Worm (Caenorhabditis elegans) whole organism, L2 larva: Measurements from ENCODE around the gene hsp-110.

Experiments used
- C34F6.9 ChIP-seq: fragments of 150-350 bp; optimal IDR thresholded peaks from 2 replicates; lab custom pipeline; 2014; ENCODE audit warnings: missing biosample characterization, missing genetic modification characterization
- F13H6.1 ChIP-seq: sonication (generic microtip); optimal IDR thresholded peaks from 2 replicates; lab custom pipeline; 2016; ENCODE audit warnings: missing genetic modification characterization, missing compliant biosample characterization
- R02D3.7 ChIP-seq: fragments of 150-350 bp; optimal IDR thresholded peaks from 2 replicates; lab custom pipeline; 2014; ENCODE audit warnings: missing biosample characterization, missing genetic modification characterization
- Y55F3AM.14 ChIP-seq: fragments of 200-800 bp; sonication (Bioruptor generic); optimal IDR thresholded peaks from 2 replicates; lab custom pipeline; 2018; ENCODE audit warnings: mild to moderate bottlenecking, missing genetic modification characterization, missing compliant biosample characterization
- ZK546.5 ChIP-seq: sonication (generic microtip); optimal IDR thresholded peaks from 2 replicates; lab custom pipeline; 2017; ENCODE audit warnings: missing biosample characterization, missing genetic modification characterization
- alr-1 ChIP-seq: fragments of 150-350 bp; optimal IDR thresholded peaks from 2 replicates; lab custom pipeline; 2014; ENCODE audit warnings: missing biosample characterization, missing genetic modification characterization
- aly-2 ChIP-seq: fragments of 150-350 bp; optimal IDR thresholded peaks from 2 replicates; lab custom pipeline; 2014; ENCODE audit warnings: missing biosample characterization, missing genetic modification characterization
- ama-1 ChIP-seq: fragments of 150-350 bp; optimal IDR thresholded peaks from 2 replicates; lab custom pipeline; 2018; ENCODE audit warnings: inconsistent platforms
- blmp-1 ChIP-seq: sonication (generic microtip); optimal IDR thresholded peaks from 2 replicates; lab custom pipeline; 2017; ENCODE audit warnings: missing genetic modification characterization, mild to moderate bottlenecking, missing compliant biosample characterization, antibody characterized with exemption, moderate library complexity; ENCODE audit not compliant: insufficient read depth
- ceh-16 ChIP-seq: fragments of 150-350 bp; optimal IDR thresholded peaks from 2 replicates; lab custom pipeline; 2014; ENCODE audit warnings: missing biosample characterization, missing genetic modification characterization
- crh-2 ChIP-seq: sonication (generic microtip); optimal IDR thresholded peaks from 2 replicates; lab custom pipeline; 2017; ENCODE audit warnings: missing biosample characterization, missing genetic modification characterization
- dmd-4 ChIP-seq: sonication (generic microtip); optimal IDR thresholded peaks from 2 replicates; lab custom pipeline; 2017; ENCODE audit warnings: missing biosample characterization, missing genetic modification characterization
- egl-27 ChIP-seq: sonication (generic microtip); optimal IDR thresholded peaks from 3 replicates; lab custom pipeline; 2017; ENCODE audit warnings: missing biosample characterization, missing genetic modification reagents, missing genetic modification characterization
- elt-1 ChIP-seq: fragments of 150-350 bp; optimal IDR thresholded peaks from 2 replicates; lab custom pipeline; 2014; ENCODE audit warnings: missing biosample characterization, missing genetic modification characterization
- elt-3 ChIP-seq: sonication (generic microtip); optimal IDR thresholded peaks from 2 replicates; lab custom pipeline; 2017; ENCODE audit warnings: missing biosample characterization, missing genetic modification characterization
- gmeb-1 ChIP-seq: fragments of 150-350 bp; optimal IDR thresholded peaks from 2 replicates; lab custom pipeline; 2014; ENCODE audit warnings: missing biosample characterization, missing genetic modification characterization
- lin-11 ChIP-seq: fragments of 150-350 bp; sonication (generic microtip); optimal IDR thresholded peaks from 2 replicates; lab custom pipeline; 2014; ENCODE audit warnings: missing biosample characterization, missing genetic modification characterization, inconsistent platforms, mixed read lengths
- lin-39 ChIP-seq: fragments of 150-350 bp; optimal IDR thresholded peaks from 2 replicates; lab custom pipeline; 2014; ENCODE audit warnings: missing biosample characterization, missing genetic modification reagents, missing genetic modification characterization
- lsy-2 ChIP-seq, 2 experiments: fragments of 150-350 bp in 1 of 2; sonication (generic microtip) in 1 of 2; optimal IDR thresholded peaks; 2 replicates each; lab custom pipeline; 2014 to 2017; ENCODE audit warnings: missing biosample characterization in 2 of 2, missing genetic modification characterization in 2 of 2
- mbf-1 ChIP-seq: sonication (generic microtip); optimal IDR thresholded peaks from 2 replicates; lab custom pipeline; 2017; ENCODE audit warnings: missing biosample characterization, missing genetic modification characterization
- mdl-1 ChIP-seq, 2 experiments: fragments of 150-350 bp in 1 of 2; sonication (generic microtip) in 1 of 2; optimal IDR thresholded peaks; 2 replicates each; lab custom pipeline; 2017; ENCODE audit warnings: missing biosample characterization in 2 of 2, missing genetic modification characterization in 2 of 2
- nhr-10 ChIP-seq: sonication (generic microtip); optimal IDR thresholded peaks from 2 replicates; lab custom pipeline; 2017; ENCODE audit warnings: missing biosample characterization, missing genetic modification characterization
- nhr-11 ChIP-seq: fragments of 150-350 bp; optimal IDR thresholded peaks from 2 replicates; lab custom pipeline; 2014; ENCODE audit warnings: missing biosample characterization, missing genetic modification characterization
- nhr-12 ChIP-seq: fragments of 150-350 bp; optimal IDR thresholded peaks from 2 replicates; lab custom pipeline; 2014; ENCODE audit warnings: missing biosample characterization, missing genetic modification characterization
- nhr-129 ChIP-seq: fragments of 150-350 bp; optimal IDR thresholded peaks from 2 replicates; lab custom pipeline; 2014; ENCODE audit warnings: missing biosample characterization, missing genetic modification characterization
- nhr-23 ChIP-seq: fragments of 150-350 bp; optimal IDR thresholded peaks from 2 replicates; lab custom pipeline; 2014; ENCODE audit warnings: missing biosample characterization, missing genetic modification reagents, missing genetic modification characterization
- nhr-237 ChIP-seq: fragments of 150-350 bp; optimal IDR thresholded peaks from 2 replicates; lab custom pipeline; 2014; ENCODE audit warnings: missing biosample characterization, missing genetic modification characterization
- nhr-25 ChIP-seq: fragments of 150-350 bp; sonication (generic microtip); optimal IDR thresholded peaks from 3 replicates; lab custom pipeline; 2014; ENCODE audit warnings: missing biosample characterization, missing genetic modification characterization
- nhr-6 ChIP-seq: fragments of 150-350 bp; optimal IDR thresholded peaks from 2 replicates; lab custom pipeline; 2014; ENCODE audit warnings: missing biosample characterization, missing genetic modification characterization
- peb-1 ChIP-seq: fragments of 150-350 bp; optimal IDR thresholded peaks from 2 replicates; lab custom pipeline; 2014; ENCODE audit warnings: missing biosample characterization, missing genetic modification characterization
- skn-1 ChIP-seq: sonication (generic microtip); optimal IDR thresholded peaks from 2 replicates; lab custom pipeline; 2017; ENCODE audit warnings: missing biosample characterization, missing genetic modification characterization
- sma-9 ChIP-seq, 2 experiments: fragments of 150-350 bp in 1 of 2; sonication (generic microtip) in 1 of 2; optimal IDR thresholded peaks; 2 replicates each; lab custom pipeline; 2014 to 2016; ENCODE audit warnings: missing genetic modification characterization in 2 of 2, mild to moderate bottlenecking in 1 of 2, missing biosample characterization in 1 of 2, missing compliant biosample characterization in 1 of 2, missing genetic modification reagents in 1 of 2, moderate library complexity in 1 of 2
- snpc-4 ChIP-seq: fragments of 150-350 bp; optimal IDR thresholded peaks from 2 replicates; lab custom pipeline; 2014; ENCODE audit warnings: missing biosample characterization, missing genetic modification characterization
- unc-55 ChIP-seq: fragments of 150-350 bp; sonication (generic microtip); optimal IDR thresholded peaks from 3 replicates; lab custom pipeline; 2014; ENCODE audit warnings: missing biosample characterization, missing genetic modification reagents, missing genetic modification characterization
- unc-62 ChIP-seq: fragments of 150-350 bp; optimal IDR thresholded peaks from 2 replicates; lab custom pipeline; 2014; ENCODE audit warnings: missing biosample characterization, missing genetic modification reagents, missing genetic modification characterization
- zag-1 ChIP-seq: fragments of 150-350 bp; optimal IDR thresholded peaks from 2 replicates; lab custom pipeline; 2014; ENCODE audit warnings: missing biosample characterization, missing genetic modification characterization
- ztf-11 ChIP-seq: sonication (generic microtip); optimal IDR thresholded peaks from 2 replicates; lab custom pipeline; 2017; ENCODE audit warnings: missing biosample characterization, missing genetic modification characterization
- ztf-4 ChIP-seq: fragments of 150-350 bp; optimal IDR thresholded peaks from 2 replicates; lab custom pipeline; 2014; ENCODE audit warnings: missing biosample characterization, missing genetic modification characterization

hsp-110 gene

DNA sequence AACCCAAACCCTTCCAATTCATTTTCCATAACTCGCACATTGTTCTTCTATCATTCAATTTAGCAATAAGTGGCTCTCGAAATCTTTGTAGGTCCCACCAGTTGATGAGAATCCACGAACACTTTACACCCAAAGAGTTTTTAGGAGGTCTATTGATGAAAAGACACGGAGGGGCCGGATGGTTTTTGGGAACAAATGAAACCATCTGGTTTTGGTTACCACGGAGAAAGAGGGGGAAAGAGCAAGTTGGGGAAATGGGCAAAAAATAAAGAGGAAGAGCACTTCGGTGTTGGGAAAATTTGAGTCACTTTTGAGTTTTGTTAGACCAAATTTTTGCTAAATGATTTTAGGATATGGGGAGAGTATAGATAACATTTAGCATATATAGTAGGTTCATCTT, 20.8 kb upstream of the hsp-110 start:
- no peak for TF ChIP-seq ztf-11
- no peak for TF ChIP-seq unc-62
- TF ChIP-seq aly-2 (tag; lab: Kevin White, UChicago) = no peak
- no peak for TF ChIP-seq sma-9 (GFP tag; optimal IDR thresholded peaks at IDR 0.05; lab: Kevin White, UChicago)
- no peak for TF ChIP-seq sma-9 (tag; optimal IDR thresholded peaks at IDR 0.05; lab: Kevin White, UChicago)
- TF ChIP-seq lin-39 = no peak
- TF ChIP-seq C34F6.9 (tag; lab: Kevin White, UChicago) = no peak
- no peak for TF ChIP-seq elt-3
- no peak for TF ChIP-seq ztf-4 (tag; lab: Kevin White, UChicago)
- TF ChIP-seq, all 48 proteins: peak for 0

- TF ChIP-seq unc-62 = no peak
These were observed 20.0 kb upstream of the hsp-110 start, which contains the start of gene mig-39 for ce11 chrIII:8466735-8467134. Gene mig-39 (plus strand): TSS chrIII:8467035.

- TF ChIP-seq nhr-237 (tag; lab: Kevin White, UChicago) (no peak), ceh-16 (no peak), lsy-2 (tag; optimal IDR thresholded peaks at IDR 0.05; lab: Kevin White, UChicago) (peak in 1 of 2 experiments; percentile 88)
These were observed 14.7 kb upstream of the hsp-110 start for ce11 chrIII:8461410-8461809.

DNA sequence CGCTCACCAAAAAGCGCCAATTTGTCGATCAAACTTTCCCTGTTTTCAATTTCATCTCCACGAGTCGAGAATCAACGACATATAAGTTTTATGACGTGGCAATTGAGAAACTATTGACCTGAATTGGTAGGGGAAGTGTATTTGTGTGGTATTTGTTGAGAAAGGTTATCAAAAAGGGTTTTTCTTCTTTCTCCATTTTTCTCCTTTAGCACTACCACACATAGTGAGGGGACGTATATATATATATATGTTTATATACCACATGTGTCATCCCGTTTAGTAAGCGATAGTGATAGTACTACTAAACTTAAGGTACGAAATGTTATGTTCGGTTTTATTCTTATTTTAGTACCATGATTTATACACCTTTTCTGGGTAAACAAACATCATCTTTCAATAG, 10.9 kb upstream of the hsp-110 start:
- no peak for TF ChIP-seq ama-1 (lab: Kevin White, UChicago)
- no peak for TF ChIP-seq nhr-6
- no peak for TF ChIP-seq alr-1 (tag; lab: Kevin White, UChicago)
- no peak for TF ChIP-seq gmeb-1 (tag; lab: Kevin White, UChicago)
- no peak for TF ChIP-seq lin-39
- no peak for TF ChIP-seq ZK546.5 (tag; lab: Kevin White, UChicago)
- TF ChIP-seq blmp-1 (tag; lab: Kevin White, UChicago) = no peak
- no peak for TF ChIP-seq mbf-1
- TF ChIP-seq dmd-4 (tag; lab: Kevin White, UChicago) = no peak
- no peak for TF ChIP-seq aly-2 (tag; lab: Kevin White, UChicago)

DNA sequence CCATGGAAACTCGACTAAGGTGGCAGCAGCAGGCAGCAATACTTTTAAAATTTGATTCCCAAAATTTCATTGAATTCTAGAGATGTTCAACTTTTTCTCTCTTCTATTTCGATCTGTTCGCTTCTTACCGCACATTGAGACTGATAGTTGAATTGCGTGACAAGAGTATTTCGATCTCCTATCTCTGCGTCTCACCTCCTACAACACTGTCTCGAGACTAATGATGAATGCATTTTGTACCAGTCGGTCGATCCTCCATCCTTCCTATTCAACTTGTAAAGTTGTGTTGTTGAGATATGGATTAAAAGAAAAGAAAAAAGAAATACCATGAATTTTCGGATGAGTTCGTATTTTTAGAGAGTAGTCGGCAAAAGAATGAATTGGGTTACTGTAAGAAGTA, 4.5 kb upstream of the hsp-110 start:
- TF ChIP-seq elt-1 (tag; lab: Kevin White, UChicago) = no peak
- no peak for TF ChIP-seq sma-9 (GFP tag; optimal IDR thresholded peaks at IDR 0.05; lab: Kevin White, UChicago)
- no peak for TF ChIP-seq sma-9 (tag; optimal IDR thresholded peaks at IDR 0.05; lab: Kevin White, UChicago)
- TF ChIP-seq gmeb-1 (tag; lab: Kevin White, UChicago) = no peak
- TF ChIP-seq nhr-12 (tag; lab: Kevin White, UChicago) = no peak
- no peak for TF ChIP-seq dmd-4 (tag; lab: Kevin White, UChicago)
- peak; percentile 8 for TF ChIP-seq unc-55

ce11 chrIII:8450494-8450893, 3.8 kb upstream of the hsp-110 start:
- TF ChIP-seq F13H6.1 (tag; lab: Kevin White, UChicago) (no peak), nhr-12 (tag; lab: Kevin White, UChicago) (no peak), ama-1 (lab: Kevin White, UChicago) (peak; percentile 73), nhr-129 (peak; percentile 24)

DNA sequence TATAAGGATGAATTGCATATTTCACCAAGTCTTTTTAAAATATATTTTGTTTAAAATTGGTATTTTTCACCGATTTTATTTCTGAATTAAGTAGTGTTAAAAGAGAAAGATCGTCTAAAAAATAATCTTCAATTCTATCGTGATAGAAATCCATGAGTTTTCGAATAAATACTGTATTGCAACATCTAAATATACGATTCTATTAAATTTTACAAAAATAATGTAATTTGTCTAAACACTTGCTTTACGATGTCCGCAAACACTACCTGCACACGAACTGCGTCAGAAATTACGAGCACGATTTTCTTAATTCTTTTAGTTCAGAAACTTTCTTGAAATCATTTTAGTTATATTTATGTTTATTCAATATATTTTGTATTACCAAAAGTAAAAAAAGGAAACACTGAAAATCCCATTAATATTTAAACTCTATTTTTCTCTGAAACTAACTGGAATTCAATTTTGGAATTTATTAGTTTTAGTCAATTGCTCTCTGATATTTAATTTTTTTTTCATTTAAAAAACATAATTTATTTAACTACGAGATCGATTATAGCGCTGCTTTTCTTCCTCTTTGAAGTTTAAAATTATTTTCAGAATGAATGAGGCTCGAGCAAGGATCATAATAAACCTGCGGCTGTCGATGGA, 2.6 kb upstream of the hsp-110 start, which contains the start of gene mrpl-32:
TSS of gene mrpl-32 (plus strand) at position 598 of the 648 bp plus-strand sequence.
- TF ChIP-seq blmp-1 (tag; lab: Kevin White, UChicago) (no peak), sma-9 (GFP tag; optimal IDR thresholded peaks at IDR 0.05; lab: Kevin White, UChicago) (no peak), sma-9 (tag; optimal IDR thresholded peaks at IDR 0.05; lab: Kevin White, UChicago) (no peak), gmeb-1 (tag; lab: Kevin White, UChicago) (no peak), zag-1 (no peak), ztf-4 (tag; lab: Kevin White, UChicago) (peak; percentile 74), egl-27 (tag; lab: Kevin White, UChicago) (no peak), aly-2 (tag; lab: Kevin White, UChicago) (no peak), lsy-2 (tag; optimal IDR thresholded peaks at IDR 0.05; lab: Kevin White, UChicago) (peak in 1 of 2 experiments; percentile 67), peb-1 (tag; lab: Kevin White, UChicago) (no peak), R02D3.7 (no peak), nhr-10 (tag; lab: Kevin White, UChicago) (no peak), nhr-25 (tag; lab: Kevin White, UChicago) (no peak), mbf-1 (no peak), Y55F3AM.14 (GFP tag; lab: Kevin White, UChicago) (no peak), unc-62 (no peak), nhr-237 (tag; lab: Kevin White, UChicago) (no peak), ceh-16 (no peak), lin-11 (tag; lab: Kevin White, UChicago) (no peak), nhr-129 (no peak), elt-1 (tag; lab: Kevin White, UChicago) (no peak), crh-2 (peak; percentile 45), snpc-4 (tag; lab: Kevin White, UChicago) (no peak), unc-55 (no peak), nhr-11 (tag; lab: Kevin White, UChicago) (no peak), F13H6.1 (tag; lab: Kevin White, UChicago) (no peak), mdl-1 (tag; optimal IDR thresholded peaks at IDR 0.05; lab: Kevin White, UChicago) (no peak), skn-1 (tag; lab: Kevin White, UChicago) (peak; percentile 53), nhr-23 (tag; lab: Kevin White, UChicago) (no peak)
